Worm (Caenorhabditis elegans): ENCODE measurements around the gene txt-19.

txt-19 gene

DNA sequence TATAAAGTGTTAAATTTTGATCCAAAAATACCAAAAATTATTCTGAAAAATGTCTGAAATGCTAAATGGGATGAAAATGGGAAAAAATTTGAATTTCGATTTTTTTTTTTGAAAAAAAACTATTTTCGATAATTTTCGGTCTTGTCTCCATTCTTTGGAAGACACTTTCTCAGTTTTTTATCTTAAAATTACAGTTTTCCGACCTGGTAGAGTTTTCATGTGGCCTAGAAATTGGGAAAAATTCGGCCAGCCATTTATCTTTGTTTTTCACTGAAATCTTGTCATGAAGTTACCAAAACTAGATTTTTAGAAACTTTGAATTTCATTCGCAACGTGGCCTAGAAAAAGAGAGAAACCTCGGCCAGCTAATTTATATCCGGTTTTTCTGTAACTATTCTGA lies 4.8 kb upstream of the txt-19 start:
- TF ChIP-seq nhr-85 (tag) (peak; percentile 52), hlh-4 (tag; optimal IDR thresholded peaks at IDR 0.05) (no peak)

- TF ChIP-seq rnt-1 (tag; optimal IDR thresholded peaks at IDR 0.05) (no peak), ceh-90 (tag; optimal IDR thresholded peaks at IDR 0.05) (no peak), fkh-10 (GFP tag; optimal IDR thresholded peaks at IDR 0.05) (no peak), ets-5 (GFP tag; IDR thresholded peaks at IDR 0.05) (no peak), snu-23 (GFP tag; optimal IDR thresholded peaks at IDR 0.05) (no peak), ztf-11 (tag; optimal IDR thresholded peaks at IDR 0.05) (no peak), nhr-28 (tag; optimal IDR thresholded peaks at IDR 0.05) (no peak), Y116A8C.19 (tag; optimal IDR thresholded peaks at IDR 0.05; ENCODE audit: borderline replicate concordance) (no peak), lsy-2 (tag; optimal IDR thresholded peaks at IDR 0.05) (no peak), jun-1 (tag; optimal IDR thresholded peaks at IDR 0.05) (peak; percentile 36), nhr-237 (tag; optimal IDR thresholded peaks at IDR 0.05) (no peak), nhr-90 (tag; optimal IDR thresholded peaks at IDR 0.05; ENCODE audit: poor library complexity) (peak; percentile 8), fkh-4 (tag; optimal IDR thresholded peaks at IDR 0.05; ENCODE audit: borderline replicate concordance) (no peak), elt-3 (tag; optimal IDR thresholded peaks at IDR 0.05) (no peak), nhr-19 (GFP tag; conservative IDR thresholded peaks at IDR 0.05) (no peak), nhr-84 (tag; optimal IDR thresholded peaks at IDR 0.05) (no peak), unc-86 (tag; optimal IDR thresholded peaks at IDR 0.05) (no peak), nhr-71 (tag; optimal IDR thresholded peaks at IDR 0.05) (peak; percentile 17), fos-1 (tag; optimal IDR thresholded peaks at IDR 0.05) (no peak), unc-62 (GFP tag; optimal IDR thresholded peaks at IDR 0.05) (no peak), mef-2 (tag; optimal IDR thresholded peaks at IDR 0.05) (no peak), hlh-17 (GFP tag; optimal IDR thresholded peaks at IDR 0.05; ENCODE audit: borderline replicate concordance) (no peak), lin-14 (GFP tag; optimal IDR thresholded peaks at IDR 0.05) (peak; percentile 8), nhr-47 (tag; optimal IDR thresholded peaks at IDR 0.05) (no peak), nhr-20 (tag; optimal IDR thresholded peaks at IDR 0.05) (peak; percentile 33), fkh-8 (tag; optimal IDR thresholded peaks at IDR 0.05) (no peak), hpl-2 (GFP tag; optimal IDR thresholded peaks at IDR 0.05) (no peak), lin-35 (GFP tag; optimal IDR thresholded peaks at IDR 0.05) (peak in 1 of 2 experiments; percentile 29), zip-4 (GFP tag; optimal IDR thresholded peaks at IDR 0.05) (no peak), ceh-63 (GFP tag; optimal IDR thresholded peaks at IDR 0.05) (no peak), dpl-1 (GFP tag; optimal IDR thresholded peaks at IDR 0.05) (no peak), nhr-85 (tag) (no peak), efl-1 (optimal IDR thresholded peaks at IDR 0.05) (no peak), efl-1 (GFP tag; optimal IDR thresholded peaks at IDR 0.05 in 1 of 2) (no peak), grh-1 (GFP tag; IDR thresholded peaks at IDR 0.05) (no peak), pax-3 (tag; optimal IDR thresholded peaks at IDR 0.05) (peak; percentile 8), mab-9 (GFP tag; IDR thresholded peaks at IDR 0.05) (no peak), alr-1 (tag; optimal IDR thresholded peaks at IDR 0.05; ENCODE audit: borderline replicate concordance) (no peak), elt-2 (tag; optimal IDR thresholded peaks at IDR 0.05) (peak; percentile 98)
Observed at ce11 chrIV:12842121-12842520, 3.6 kb upstream of the txt-19 start.

DNA sequence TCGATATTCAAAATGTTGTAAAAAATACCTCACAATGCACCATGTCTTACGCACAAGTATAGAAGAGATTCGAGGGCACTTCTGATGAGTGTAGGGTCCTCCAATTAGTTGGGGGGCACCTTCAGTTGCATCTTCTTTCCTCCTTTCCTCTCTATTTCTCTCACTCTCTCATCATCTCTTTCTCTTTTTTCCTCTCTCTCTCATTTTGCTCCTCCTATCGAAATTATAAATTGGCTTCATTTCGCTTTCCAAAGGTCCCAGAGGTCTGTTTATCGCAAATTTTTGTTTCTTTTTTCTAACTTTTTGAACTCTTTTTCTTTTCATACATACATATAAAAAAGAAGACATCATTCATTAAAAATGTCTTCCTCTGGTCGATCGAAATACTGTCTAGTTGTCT lies 2.8 kb upstream of the txt-19 start:
- no peak for TF ChIP-seq lin-39 (tag; optimal IDR thresholded peaks at IDR 0.05)
- no peak for TF ChIP-seq blmp-1 (tag; optimal IDR thresholded peaks at IDR 0.05)
- TF ChIP-seq nhr-71 (tag; optimal IDR thresholded peaks at IDR 0.05) = peak; percentile 42
- TF ChIP-seq xbp-1 (tag; optimal IDR thresholded peaks at IDR 0.05) = no peak
- peak; percentile 25 for TF ChIP-seq tbx-2 (tag; optimal IDR thresholded peaks at IDR 0.05)
- TF ChIP-seq nhr-90 (tag; optimal IDR thresholded peaks at IDR 0.05; ENCODE audit: poor library complexity) = no peak
- peak; percentile 3 for TF ChIP-seq nhr-20 (tag; optimal IDR thresholded peaks at IDR 0.05)
- peak; percentile 2 for TF ChIP-seq snu-23 (GFP tag; optimal IDR thresholded peaks at IDR 0.05)
- TF ChIP-seq swsn-7 (tag; optimal IDR thresholded peaks at IDR 0.05) = peak; percentile 18
- TF ChIP-seq ceh-63 (GFP tag; optimal IDR thresholded peaks at IDR 0.05) = peak; percentile 53
- TF ChIP-seq lsy-2 (tag; optimal IDR thresholded peaks at IDR 0.05) = peak in 1 of 2 experiments; percentile 24
- TF ChIP-seq pqm-1 (tag; optimal IDR thresholded peaks at IDR 0.05) = no peak
- TF ChIP-seq sox-4 (tag; optimal IDR thresholded peaks at IDR 0.05) = no peak
- TF ChIP-seq fkh-8 (tag; optimal IDR thresholded peaks at IDR 0.05) = no peak
- TF ChIP-seq vab-15 (tag; optimal IDR thresholded peaks at IDR 0.05) = peak; percentile 8
- TF ChIP-seq nhr-11 (tag; optimal IDR thresholded peaks at IDR 0.05) = peak; percentile 1
- TF ChIP-seq efl-1 (optimal IDR thresholded peaks at IDR 0.05) = no peak
- TF ChIP-seq efl-1 (GFP tag; optimal IDR thresholded peaks at IDR 0.05 in 1 of 2) = peak in 1 of 2 experiments; percentile 75
- TF ChIP-seq aly-2 (tag; optimal IDR thresholded peaks at IDR 0.05) = no peak
- TF ChIP-seq lin-14 (GFP tag; optimal IDR thresholded peaks at IDR 0.05) = peak; percentile 69

Measured in whole organism, L1 larva.